Fruit fly (Drosophila melanogaster) whole organism, embryonic: ENCODE data around the gene Pdxk.

Source experiments
- Atf6 ChIP-seq: fragments of 200-800 bp; sonication (Bioruptor generic); IDR thresholded peaks from 2 replicates; pipeline ENCODE4 v1.3.6; 2022; ENCODE audit warnings: missing biosample characterization, missing genetic modification characterization
- B-H2 ChIP-seq: fragments of 200-800 bp; sonication (Bioruptor generic); optimal IDR thresholded peaks from 2 replicates; lab custom pipeline; 2018; ENCODE audit warnings: missing biosample characterization, mild to moderate bottlenecking, missing genetic modification characterization
- C15 ChIP-seq: fragments of 200-800 bp; sonication (Bioruptor generic); IDR thresholded peaks from 3 replicates; pipeline ENCODE4 v1.3.6; 2022; ENCODE audit warnings: missing biosample characterization, missing genetic modification characterization
- CG10147 ChIP-seq: fragments of 200-800 bp; sonication (Bioruptor generic); optimal IDR thresholded peaks from 2 replicates; lab custom pipeline; 2019; ENCODE audit warnings: missing biosample characterization, mild to moderate bottlenecking, missing genetic modification characterization, moderate library complexity
- CG10543 ChIP-seq: fragments of 200-800 bp; sonication (Bioruptor generic); optimal IDR thresholded peaks from 3 replicates; lab custom pipeline; 2017; ENCODE audit warnings: missing biosample characterization, mild to moderate bottlenecking, missing genetic modification characterization, moderate library complexity
- CG11560 ChIP-seq: fragments of 200-800 bp; sonication (Bioruptor generic); IDR thresholded peaks from 3 replicates; pipeline ENCODE4 v1.3.6; 2022; ENCODE audit warnings: missing biosample characterization, missing genetic modification characterization
- CG12071 ChIP-seq: fragments of 200-800 bp; sonication (Bioruptor generic); optimal IDR thresholded peaks from 3 replicates; lab custom pipeline; 2018; ENCODE audit warnings: missing biosample characterization, mild to moderate bottlenecking, missing genetic modification characterization
- CG12659 ChIP-seq: fragments of 200-800 bp; sonication (Bioruptor generic); optimal IDR thresholded peaks from 3 replicates; lab custom pipeline; 2017; ENCODE audit warnings: mild to moderate bottlenecking, missing biosample characterization, missing genetic modification reagents, missing genetic modification characterization
- CG18599 ChIP-seq: fragments of 200-800 bp; sonication (Bioruptor generic); optimal IDR thresholded peaks from 3 replicates; lab custom pipeline; 2017; ENCODE audit warnings: missing biosample characterization, missing genetic modification characterization, mild to moderate bottlenecking, moderate library complexity, missing genetic modification reagents
- CG6854 ChIP-seq: fragments of 200-800 bp; sonication (Bioruptor generic); optimal IDR thresholded peaks from 3 replicates; lab custom pipeline; 2017; ENCODE audit warnings: missing biosample characterization, mild to moderate bottlenecking, missing genetic modification characterization
- CG8089 ChIP-seq: fragments of 200-800 bp; sonication (Bioruptor generic); optimal IDR thresholded peaks from 3 replicates; lab custom pipeline; 2016; ENCODE audit warnings: missing biosample characterization, missing genetic modification characterization
- CG8290 ChIP-seq, 3 experiments: fragments of 200-800 bp; sonication (Bioruptor generic); optimal IDR thresholded peaks; 2 replicates each; lab custom pipeline; 2016 to 2019; ENCODE audit warnings: missing biosample characterization in 3 of 3, missing genetic modification characterization in 3 of 3, mild to moderate bottlenecking in 2 of 3, moderate library complexity in 1 of 3
- CG8359 ChIP-seq: fragments of 200-800 bp; sonication (Bioruptor generic); optimal IDR thresholded peaks from 2 replicates; lab custom pipeline; 2017; ENCODE audit warnings: missing biosample characterization, mild to moderate bottlenecking, missing genetic modification characterization, borderline replicate concordance
- CG9609 ChIP-seq: fragments of 200-800 bp; sonication (Bioruptor generic); optimal IDR thresholded peaks from 3 replicates; lab custom pipeline; 2016; ENCODE audit warnings: missing biosample characterization, missing genetic modification characterization
- CG9797 ChIP-seq: fragments of 200-800 bp; sonication (Bioruptor generic); optimal IDR thresholded peaks from 3 replicates; lab custom pipeline; 2018; ENCODE audit warnings: missing biosample characterization, mild to moderate bottlenecking, missing genetic modification characterization
- CG9876 ChIP-seq: fragments of 200-800 bp; sonication (Bioruptor generic); optimal IDR thresholded peaks from 2 replicates; lab custom pipeline; 2016; ENCODE audit warnings: missing biosample characterization, missing genetic modification characterization
- Dek ChIP-seq: fragments of 200-800 bp; sonication (Bioruptor generic); optimal IDR thresholded peaks from 3 replicates; lab custom pipeline; 2019; ENCODE audit warnings: missing biosample characterization, mild to moderate bottlenecking, missing genetic modification characterization, moderate library complexity
- Eip74EF ChIP-seq, 2 experiments: fragments of 200-800 bp in 1 of 2; fragments of >200 bp in 1 of 2; sonication (Bioruptor generic) in 1 of 2; optimal IDR thresholded peaks; 2 replicates each; lab custom pipeline; 2017 to 2019; ENCODE audit warnings: missing biosample characterization in 2 of 2, missing genetic modification characterization in 2 of 2, mild to moderate bottlenecking in 1 of 2, moderate library complexity in 1 of 2
- Fer3 ChIP-seq: fragments of 200-800 bp; sonication (Bioruptor generic); optimal IDR thresholded peaks from 2 replicates; lab custom pipeline; 2018; ENCODE audit warnings: missing biosample characterization, mild to moderate bottlenecking, missing genetic modification characterization, moderate library complexity
- H2.0 ChIP-seq: fragments of 200-800 bp; sonication (Bioruptor generic); IDR thresholded peaks from 2 replicates; pipeline ENCODE4 v1.3.6; 2022; ENCODE audit warnings: missing biosample characterization, missing genetic modification characterization
- HLHmδ ChIP-seq: fragments of 200-800 bp; sonication (Bioruptor generic); optimal IDR thresholded peaks from 2 replicates; lab custom pipeline; 2018; ENCODE audit warnings: missing biosample characterization, mild to moderate bottlenecking, missing genetic modification characterization, moderate library complexity
- Hsf ChIP-seq: fragments of 200-800 bp; sonication (Bioruptor generic); optimal IDR thresholded peaks from 3 replicates; lab custom pipeline; 2016; ENCODE audit warnings: missing biosample characterization, missing genetic modification characterization
- Max ChIP-seq: fragments of 200-800 bp; sonication (Bioruptor generic); optimal IDR thresholded peaks from 2 replicates; lab custom pipeline; 2016; ENCODE audit warnings: missing biosample characterization, mild to moderate bottlenecking, missing genetic modification characterization
- PHDP ChIP-seq: fragments of 200-800 bp; sonication (Bioruptor generic); optimal IDR thresholded peaks from 3 replicates; lab custom pipeline; 2018; ENCODE audit warnings: missing biosample characterization, mild to moderate bottlenecking, missing genetic modification characterization, moderate library complexity
- Pdp1 ChIP-seq, 2 experiments: fragments of 200-800 bp; sonication (Bioruptor generic); optimal IDR thresholded peaks; 3 replicates each; lab custom pipeline; 2016; ENCODE audit warnings: missing biosample characterization in 2 of 2, missing genetic modification characterization in 2 of 2, mild to moderate bottlenecking in 1 of 2, moderate library complexity in 1 of 2
- Ptx1 ChIP-seq: fragments of 200-800 bp; sonication (Bioruptor generic); IDR thresholded peaks from 2 replicates; pipeline ENCODE4 v1.3.6; 2022; ENCODE audit warnings: missing biosample characterization, missing genetic modification characterization
- Sry-β ChIP-seq: fragments of 200-800 bp; sonication (Bioruptor generic); optimal IDR thresholded peaks from 2 replicates; lab custom pipeline; 2018; ENCODE audit warnings: missing biosample characterization, mild to moderate bottlenecking, missing genetic modification characterization, moderate library complexity
- Ssrp ChIP-seq: fragments of 200-800 bp; sonication (Bioruptor generic); optimal IDR thresholded peaks from 2 replicates; lab custom pipeline; 2018; ENCODE audit warnings: missing biosample characterization, mild to moderate bottlenecking, missing genetic modification characterization, moderate library complexity
- bcd ChIP-seq: fragments of 200-800 bp; sonication (Bioruptor generic); optimal IDR thresholded peaks from 2 replicates; lab custom pipeline; 2017; ENCODE audit warnings: missing biosample characterization, mild to moderate bottlenecking, missing genetic modification characterization
- eve ChIP-seq, 2 experiments: fragments of >200 bp; optimal IDR thresholded peaks; 2 replicates each; lab custom pipeline; 2017; ENCODE audit warnings: missing biosample characterization in 2 of 2, missing genetic modification characterization in 2 of 2
- gem ChIP-seq: fragments of 200-800 bp; sonication (Bioruptor generic); optimal IDR thresholded peaks from 2 replicates; lab custom pipeline; 2019; ENCODE audit warnings: missing biosample characterization, mild to moderate bottlenecking, missing genetic modification characterization, moderate library complexity
- gro ChIP-seq: fragments of 200-800 bp; sonication (Bioruptor generic); optimal IDR thresholded peaks from 2 replicates; lab custom pipeline; 2016; ENCODE audit warnings: missing biosample characterization, missing genetic modification characterization
- gsb-n ChIP-seq: fragments of 200-800 bp; sonication (Bioruptor generic); optimal IDR thresholded peaks from 3 replicates; lab custom pipeline; 2018; ENCODE audit warnings: missing biosample characterization, mild to moderate bottlenecking, missing genetic modification characterization
- h ChIP-seq: fragments of >200 bp; optimal IDR thresholded peaks from 2 replicates; lab custom pipeline; 2017
- hkb ChIP-seq, 2 experiments: fragments of 200-800 bp in 1 of 2; fragments of >200 bp in 1 of 2; sonication (Bioruptor generic) in 1 of 2; IDR thresholded peaks in 1 of 2; optimal IDR thresholded peaks in 1 of 2; 2 replicates each; pipeline versions ENCODE4 v1.3.6 to Lab custom; 2017 to 2022; ENCODE audit warnings: missing biosample characterization in 1 of 2, missing genetic modification characterization in 1 of 2
- lbe ChIP-seq: fragments of 200-800 bp; sonication (Bioruptor generic); optimal IDR thresholded peaks from 2 replicates; lab custom pipeline; 2016; ENCODE audit warnings: missing biosample characterization, mild to moderate bottlenecking, missing genetic modification characterization
- luna ChIP-seq: fragments of 200-800 bp; sonication (Bioruptor generic); optimal IDR thresholded peaks from 2 replicates; lab custom pipeline; 2016; ENCODE audit warnings: missing biosample characterization, missing genetic modification characterization
- mirr ChIP-seq: fragments of 200-800 bp; sonication (Bioruptor generic); optimal IDR thresholded peaks from 3 replicates; lab custom pipeline; 2018; ENCODE audit warnings: missing biosample characterization, mild to moderate bottlenecking, missing genetic modification characterization
- nom ChIP-seq: fragments of 200-800 bp; sonication (Bioruptor generic); optimal IDR thresholded peaks from 2 replicates; lab custom pipeline; 2017; ENCODE audit warnings: missing biosample characterization, missing genetic modification characterization, mild to moderate bottlenecking, moderate library complexity, missing genetic modification reagents
- odd ChIP-seq: fragments of 200-800 bp; sonication (Bioruptor generic); optimal IDR thresholded peaks from 2 replicates; lab custom pipeline; 2017; ENCODE audit warnings: missing biosample characterization, mild to moderate bottlenecking, missing genetic modification characterization
- rib ChIP-seq: fragments of 200-800 bp; sonication (Bioruptor generic); IDR thresholded peaks from 2 replicates; pipeline ENCODE4 v1.3.6; 2022; ENCODE audit warnings: missing biosample characterization, missing genetic modification characterization
- salm ChIP-seq: fragments of 200-800 bp; sonication (Bioruptor generic); optimal IDR thresholded peaks from 2 replicates; lab custom pipeline; 2018; ENCODE audit warnings: missing biosample characterization, mild to moderate bottlenecking, missing genetic modification characterization
- sc ChIP-seq, 3 experiments: fragments of >200 bp in 2 of 3; fragments of 200-800 bp in 1 of 3; sonication (Bioruptor generic) in 1 of 3; optimal IDR thresholded peaks; 2 replicates in 2 of 3; 3 replicates in 1 of 3; lab custom pipeline; 2017; ENCODE audit warnings: mild to moderate bottlenecking in 1 of 3, missing biosample characterization in 1 of 3, missing genetic modification characterization in 1 of 3, missing genetic modification reagents in 1 of 3
- sens ChIP-seq: fragments of 200-800 bp; sonication (Bioruptor generic); peaks from one replicate; lab custom pipeline; 2016; ENCODE audit warnings: missing biosample characterization, missing genetic modification characterization
- sisA ChIP-seq: fragments of 200-800 bp; sonication (Bioruptor generic); IDR thresholded peaks from 2 replicates; pipeline ENCODE4 v1.3.6; 2022; ENCODE audit warnings: missing biosample characterization, missing genetic modification characterization
- tin ChIP-seq: fragments of 200-800 bp; sonication (Bioruptor generic); optimal IDR thresholded peaks from 3 replicates; lab custom pipeline; 2016; ENCODE audit warnings: missing biosample characterization, missing genetic modification characterization
- toy ChIP-seq: fragments of 200-800 bp; sonication (Bioruptor generic); IDR thresholded peaks from 2 replicates; pipeline ENCODE4 v1.3.6; 2022; ENCODE audit warnings: missing biosample characterization, missing genetic modification characterization
- ttk ChIP-seq: fragments of 200-800 bp; sonication (Bioruptor generic); IDR thresholded peaks from 2 replicates; pipeline ENCODE4 v2.1.2; 2022; ENCODE audit warnings: missing biosample characterization, missing genetic modification characterization
- tx ChIP-seq: fragments of 200-800 bp; sonication (Bioruptor generic); optimal IDR thresholded peaks from 2 replicates; lab custom pipeline; 2016; ENCODE audit warnings: missing biosample characterization, missing genetic modification characterization

The Pdxk gene

dm6 chr3L:9349314-9349733 is 10.8 kb upstream of the Pdxk start, which contains the start of gene PGRP-LF (continued):
- TF ChIP-seq B-H2 (GFP tag; lab: Kevin White, UChicago) (peak; percentile 64), mirr (peak; percentile 5), Max (GFP tag; lab: Kevin White, UChicago) (no peak), Dek (tag; lab: Kevin White, UChicago) (no peak), hkb (optimal IDR thresholded peaks at IDR 0.05; lab: Kevin White, UChicago) (no peak), hkb (GFP tag; IDR thresholded peaks at IDR 0.05; lab: Robert Waterston, UW) (0 out of 2 replicates have a peak, but pooled peaks have one; percentile 29), odd (peak; percentile 6), rib (GFP tag; lab: Robert Waterston, UW) (no peak), C15 (no peak), sens (GFP tag; lab: Kevin White, UChicago) (peak; percentile 45), nom (GFP tag; lab: Kevin White, UChicago) (no peak), sisA (GFP tag; lab: Robert Waterston, UW) (no peak), gem (tag; lab: Kevin White, UChicago) (no peak), CG8089 (GFP tag; lab: Kevin White, UChicago) (no peak), Pdp1 (GFP tag; optimal IDR thresholded peaks at IDR 0.05; lab: Kevin White, UChicago) (peak in 1 of 2 experiments; percentile 1), CG10543 (GFP tag; lab: Kevin White, UChicago) (peak; percentile 82), salm (tag; lab: Kevin White, UChicago) (no peak), CG12071 (GFP tag; lab: Kevin White, UChicago) (no peak), Fer3 (no peak), Hsf (GFP tag; lab: Kevin White, UChicago) (no peak), Sry-β (no peak), sc (optimal IDR thresholded peaks at IDR 0.05; lab: Kevin White, UChicago) (no peak), sc (GFP tag; optimal IDR thresholded peaks at IDR 0.05; lab: Kevin White, UChicago) (no peak), gsb-n (tag; lab: Kevin White, UChicago) (no peak), CG8290 (GFP tag; optimal IDR thresholded peaks at IDR 0.05; lab: Kevin White, UChicago) (no peak), CG8290 (tag; optimal IDR thresholded peaks at IDR 0.05; lab: Kevin White, UChicago) (peak in 1 of 2 experiments; percentile 46), CG12659 (peak; percentile 16), CG6854 (GFP tag; lab: Kevin White, UChicago) (no peak), HLHmδ (no peak), CG8359 (GFP tag; lab: Kevin White, UChicago) (no peak), H2.0 (no peak), Atf6 (GFP tag; lab: Robert Waterston, UW) (no peak; the same call in 1 of the 2 replicates), CG11560 (tag; lab: Robert Waterston, UW) (no peak), CG9609 (GFP tag; lab: Kevin White, UChicago) (no peak), CG18599 (GFP tag; lab: Kevin White, UChicago) (peak; percentile 33), gro (GFP tag; lab: Kevin White, UChicago) (no peak), CG9876 (no peak), tin (GFP tag; lab: Kevin White, UChicago) (no peak), CG9797 (GFP tag; lab: Kevin White, UChicago) (no peak), toy (GFP tag; lab: Robert Waterston, UW) (no peak), bcd (GFP tag; lab: Kevin White, UChicago) (no peak), h (lab: Kevin White, UChicago) (no peak), tx (GFP tag; lab: Kevin White, UChicago) (no peak), Ssrp (no peak), CG10147 (peak; percentile 2), lbe (GFP tag; lab: Kevin White, UChicago) (peak; percentile 54), eve (GFP tag; optimal IDR thresholded peaks at IDR 0.05; lab: Kevin White, UChicago) (no peak), Ptx1 (GFP tag; lab: Robert Waterston, UW) (no peak), PHDP (tag; lab: Kevin White, UChicago) (peak; percentile 48), Eip74EF (GFP tag; optimal IDR thresholded peaks at IDR 0.05; lab: Kevin White, UChicago) (peak in 1 of 2 experiments; percentile 58), ttk (GFP tag; lab: Robert Waterston, UW) (no peak), luna (GFP tag; lab: Kevin White, UChicago) (no peak)
